Worm (Caenorhabditis elegans) whole organism, early embryonic: ENCODE measurements around the gene str-261.

Experiments
- B0310.2 ChIP-seq: sonication (generic microtip); optimal IDR thresholded peaks from 2 replicates; lab custom pipeline; 2016; ENCODE audit warnings: mild to moderate bottlenecking, missing genetic modification characterization, missing compliant biosample characterization
- aly-1 ChIP-seq: sonication (generic microtip); optimal IDR thresholded peaks from 2 replicates; lab custom pipeline; 2016; ENCODE audit warnings: missing genetic modification characterization, missing compliant biosample characterization
- ama-1 ChIP-seq: fragments of 150-350 bp; optimal IDR thresholded peaks from 2 replicates; lab custom pipeline; 2014
- ets-7 ChIP-seq: sonication (generic microtip); optimal IDR thresholded peaks from 2 replicates; lab custom pipeline; 2016; ENCODE audit warnings: missing genotype, missing genetic modification characterization, missing compliant biosample characterization
- sea-1 ChIP-seq: fragments of 200-800 bp; sonication (Bioruptor generic); conservative IDR thresholded peaks from 2 replicates; pipeline ENCODE4 v1.3.6; 2022; ENCODE audit warnings: missing genetic modification characterization, missing compliant biosample characterization
- tra-4 ChIP-seq: sonication (generic microtip); optimal IDR thresholded peaks from 2 replicates; lab custom pipeline; 2017; ENCODE audit warnings: missing genetic modification characterization, missing compliant biosample characterization

- TF ChIP-seq ama-1 (lab: Kevin White, UChicago) (no peak), aly-1 (no peak), tra-4 (tag; lab: Kevin White, UChicago) (no peak), B0310.2 (no peak), ets-7 (tag; lab: Kevin White, UChicago) (no peak), sea-1 (GFP tag; lab: Robert Waterston, UW) (no peak)
These were observed 20.3 kb upstream of the str-261 start for ce11 chrIII:11054032-11054431.
